Fruit fly (Drosophila melanogaster) whole organism, embryonic: ENCODE results near the gene LPCAT.
A peak's percentile ranks its signal among the peaks of the same experiment; 100 is the strongest.

Experiments used
- CG10209 ChIP-seq: fragments of 200-800 bp; sonication (Bioruptor generic); optimal IDR thresholded peaks from 3 replicates; lab custom pipeline; 2017; ENCODE audit warnings: missing biosample characterization, mild to moderate bottlenecking, missing genetic modification characterization, missing genetic modification reagents
- CG13424 ChIP-seq: fragments of 200-800 bp; sonication (Bioruptor generic); optimal IDR thresholded peaks from 2 replicates; lab custom pipeline; 2019; ENCODE audit warnings: missing biosample characterization, mild to moderate bottlenecking, missing genetic modification characterization, moderate library complexity
- CG15269 ChIP-seq: fragments of 200-800 bp; sonication (Bioruptor generic); optimal IDR thresholded peaks from 2 replicates; lab custom pipeline; 2018; ENCODE audit warnings: missing biosample characterization, mild to moderate bottlenecking, missing genetic modification characterization, moderate library complexity
- CG17361 ChIP-seq: fragments of 200-800 bp; sonication (Bioruptor generic); IDR thresholded peaks from 3 replicates; pipeline ENCODE4 v1.3.6; 2022; ENCODE audit warnings: missing biosample characterization, missing genetic modification characterization
- CG1792 ChIP-seq: fragments of 200-800 bp; sonication (Bioruptor generic); optimal IDR thresholded peaks from 2 replicates; lab custom pipeline; 2016; ENCODE audit warnings: missing biosample characterization, missing genetic modification characterization
- CG18764 ChIP-seq: fragments of 200-800 bp; sonication (Bioruptor generic); optimal IDR thresholded peaks from 3 replicates; lab custom pipeline; 2016; ENCODE audit warnings: missing biosample characterization, missing genetic modification characterization
- CG4328 ChIP-seq: fragments of 200-800 bp; sonication (Bioruptor generic); optimal IDR thresholded peaks from 3 replicates; lab custom pipeline; 2017; ENCODE audit warnings: missing biosample characterization, missing genetic modification reagents, missing genetic modification characterization
- CG6272 ChIP-seq: fragments of 200-800 bp; sonication (Bioruptor generic); IDR thresholded peaks from 2 replicates; pipeline ENCODE4 v1.3.6; 2022; ENCODE audit warnings: missing biosample characterization, missing genetic modification characterization
- CG7556 ChIP-seq: fragments of 200-800 bp; sonication (Bioruptor generic); optimal IDR thresholded peaks from 2 replicates; lab custom pipeline; 2017; ENCODE audit warnings: missing biosample characterization, mild to moderate bottlenecking, missing genetic modification characterization
- CG7963 ChIP-seq: fragments of 200-800 bp; sonication (Bioruptor generic); IDR thresholded peaks from 3 replicates; pipeline ENCODE4 v1.3.6; 2022; ENCODE audit warnings: missing biosample characterization, missing genetic modification characterization; ENCODE audit not compliant: partially characterized antibody
- CrebB ChIP-seq: fragments of 200-800 bp; sonication (Bioruptor generic); optimal IDR thresholded peaks from 3 replicates; lab custom pipeline; 2018; ENCODE audit warnings: missing biosample characterization, mild to moderate bottlenecking, missing genetic modification characterization
- D19B ChIP-seq: fragments of 200-800 bp; sonication (Bioruptor generic); optimal IDR thresholded peaks from 2 replicates; lab custom pipeline; 2017; ENCODE audit warnings: missing biosample characterization, mild to moderate bottlenecking, missing genetic modification characterization
- Dref ChIP-seq: fragments of 200-800 bp; sonication (Bioruptor generic); IDR thresholded peaks from 2 replicates; pipeline ENCODE4 v1.3.6; 2022; ENCODE audit warnings: missing biosample characterization, missing genetic modification characterization
- Drgx ChIP-seq: fragments of 200-800 bp; sonication (Bioruptor generic); IDR thresholded peaks from 2 replicates; pipeline ENCODE4 v1.3.6; 2022; ENCODE audit warnings: missing biosample characterization, missing genetic modification characterization
- GATAe ChIP-seq: fragments of 200-800 bp; sonication (Bioruptor generic); conservative IDR thresholded peaks from 2 replicates; pipeline ENCODE4 v1.3.6; 2022; ENCODE audit warnings: missing biosample characterization, missing genetic modification characterization
- Gug ChIP-seq: fragments of 200-800 bp; sonication (Bioruptor generic); IDR thresholded peaks from 4 replicates; pipeline ENCODE4 v1.3.6; 2022; ENCODE audit warnings: missing biosample characterization, missing genetic modification characterization
- Hr3 ChIP-seq: fragments of 200-800 bp; sonication (Bioruptor generic); optimal IDR thresholded peaks from 3 replicates; lab custom pipeline; 2016; ENCODE audit warnings: missing biosample characterization, missing genetic modification characterization
- Lim3 ChIP-seq: fragments of 200-800 bp; sonication (Bioruptor generic); IDR thresholded peaks from 2 replicates; pipeline ENCODE4 v1.3.6; 2022; ENCODE audit warnings: missing biosample characterization, missing genetic modification characterization
- MESR4 ChIP-seq: fragments of 200-800 bp; sonication (Bioruptor generic); optimal IDR thresholded peaks from 2 replicates; lab custom pipeline; 2018; ENCODE audit warnings: missing biosample characterization, mild to moderate bottlenecking, missing genetic modification characterization, moderate library complexity
- MTF-1 ChIP-seq: fragments of 200-800 bp; sonication (Bioruptor generic); optimal IDR thresholded peaks from 2 replicates; lab custom pipeline; 2018; ENCODE audit warnings: missing biosample characterization, mild to moderate bottlenecking, missing genetic modification characterization, borderline replicate concordance
- Mad ChIP-seq: fragments of 200-800 bp; sonication (Bioruptor generic); optimal IDR thresholded peaks from 2 replicates; lab custom pipeline; 2016; ENCODE audit warnings: missing biosample characterization, missing genetic modification characterization
- Myb ChIP-seq: fragments of 200-800 bp; sonication (Bioruptor generic); optimal IDR thresholded peaks from 2 replicates; lab custom pipeline; 2016; ENCODE audit warnings: missing biosample characterization, missing genetic modification characterization
- NfI ChIP-seq: fragments of 200-800 bp; sonication (Bioruptor generic); optimal IDR thresholded peaks from 3 replicates; lab custom pipeline; 2018; ENCODE audit warnings: missing biosample characterization, mild to moderate bottlenecking, missing genetic modification characterization, moderate library complexity
- Oaz ChIP-seq: fragments of 200-800 bp; sonication (Bioruptor generic); IDR thresholded peaks from 2 replicates; pipeline ENCODE4 v1.3.6; 2022; ENCODE audit warnings: missing biosample characterization, missing genetic modification characterization
- Ravus ChIP-seq: fragments of 200-800 bp; sonication (Bioruptor generic); IDR thresholded peaks from 2 replicates; pipeline ENCODE4 v1.3.6; 2022; ENCODE audit warnings: missing biosample characterization, missing genetic modification characterization
- Rx ChIP-seq: fragments of 200-800 bp; sonication (Bioruptor generic); IDR thresholded peaks from 2 replicates; pipeline ENCODE4 v1.3.6; 2022; ENCODE audit warnings: missing biosample characterization, missing genetic modification characterization
- Ssrp ChIP-seq: fragments of 200-800 bp; sonication (Bioruptor generic); optimal IDR thresholded peaks from 2 replicates; lab custom pipeline; 2018; ENCODE audit warnings: missing biosample characterization, mild to moderate bottlenecking, missing genetic modification characterization, moderate library complexity
- Trl ChIP-seq, 3 experiments: fragments of >200 bp in 2 of 3; fragments of 200-800 bp in 1 of 3; sonication (Bioruptor generic) in 1 of 3; optimal IDR thresholded peaks; 2 replicates in 1 of 3; 3 replicates in 2 of 3; lab custom pipeline; 2016 to 2017; ENCODE audit warnings: missing biosample characterization in 1 of 3, missing genetic modification characterization in 1 of 3
- Usf ChIP-seq: fragments of 200-800 bp; sonication (Bioruptor generic); optimal IDR thresholded peaks from 2 replicates; lab custom pipeline; 2017; ENCODE audit warnings: missing genotype, missing biosample characterization, missing genetic modification characterization
- YL-1 ChIP-seq: fragments of 200-800 bp; sonication (Bioruptor generic); optimal IDR thresholded peaks from 3 replicates; lab custom pipeline; 2017; ENCODE audit warnings: missing biosample characterization, mild to moderate bottlenecking, missing genetic modification characterization
- bcd ChIP-seq: fragments of 200-800 bp; sonication (Bioruptor generic); optimal IDR thresholded peaks from 2 replicates; lab custom pipeline; 2017; ENCODE audit warnings: missing biosample characterization, mild to moderate bottlenecking, missing genetic modification characterization
- bowl ChIP-seq: fragments of 200-800 bp; sonication (Bioruptor generic); IDR thresholded peaks from 2 replicates; pipeline ENCODE4 v1.3.6; 2022; ENCODE audit warnings: missing biosample characterization, missing genetic modification characterization
- br ChIP-seq: fragments of >200 bp; optimal IDR thresholded peaks from 2 replicates; lab custom pipeline; 2017
- cg ChIP-seq: fragments of 200-800 bp; sonication (Bioruptor generic); optimal IDR thresholded peaks from 3 replicates; lab custom pipeline; 2019; ENCODE audit warnings: missing biosample characterization, mild to moderate bottlenecking, missing genetic modification characterization, moderate library complexity
- croc ChIP-seq: fragments of 200-800 bp; sonication (Bioruptor generic); conservative IDR thresholded peaks from 3 replicates; pipeline ENCODE4 v1.3.6; 2022; ENCODE audit warnings: missing biosample characterization, missing genetic modification characterization
- crol ChIP-seq: fragments of 200-800 bp; sonication (Bioruptor generic); IDR thresholded peaks from 2 replicates; pipeline ENCODE4 v1.3.6; 2022; ENCODE audit warnings: missing biosample characterization, missing genetic modification characterization
- da ChIP-seq: fragments of 200-800 bp; sonication (Bioruptor generic); optimal IDR thresholded peaks from 2 replicates; lab custom pipeline; 2016; ENCODE audit warnings: missing biosample characterization, missing genetic modification characterization
- ewg ChIP-seq: fragments of 200-800 bp; sonication (Bioruptor generic); optimal IDR thresholded peaks from 3 replicates; lab custom pipeline; 2017; ENCODE audit warnings: mild to moderate bottlenecking, missing biosample characterization, missing genetic modification reagents, missing genetic modification characterization
- gce ChIP-seq: fragments of 200-800 bp; sonication (Bioruptor generic); IDR thresholded peaks from 3 replicates; pipeline ENCODE4 v1.3.6; 2022; ENCODE audit warnings: missing biosample characterization, missing genetic modification characterization
- jumu ChIP-seq: fragments of 200-800 bp; sonication (Bioruptor generic); optimal IDR thresholded peaks from 3 replicates; lab custom pipeline; 2016; ENCODE audit warnings: missing biosample characterization, missing genetic modification characterization
- kah ChIP-seq: fragments of 200-800 bp; sonication (Bioruptor generic); optimal IDR thresholded peaks from 2 replicates; lab custom pipeline; 2018; ENCODE audit warnings: missing biosample characterization, mild to moderate bottlenecking, missing genetic modification characterization
- luna ChIP-seq: fragments of 200-800 bp; sonication (Bioruptor generic); optimal IDR thresholded peaks from 2 replicates; lab custom pipeline; 2016; ENCODE audit warnings: missing biosample characterization, missing genetic modification characterization
- pum ChIP-seq: fragments of 200-800 bp; sonication (Bioruptor generic); optimal IDR thresholded peaks from 2 replicates; lab custom pipeline; 2016; ENCODE audit warnings: missing biosample characterization, missing genetic modification characterization
- pzg ChIP-seq: fragments of 200-800 bp; sonication (Bioruptor generic); optimal IDR thresholded peaks from 3 replicates; lab custom pipeline; 2018; ENCODE audit warnings: missing biosample characterization, mild to moderate bottlenecking, missing genetic modification characterization, moderate library complexity
- so ChIP-seq: fragments of 200-800 bp; sonication (Bioruptor generic); IDR thresholded peaks from 3 replicates; pipeline ENCODE4 v1.3.6; 2022; ENCODE audit warnings: missing biosample characterization, missing genetic modification characterization
- ttk ChIP-seq: fragments of 200-800 bp; sonication (Bioruptor generic); IDR thresholded peaks from 2 replicates; pipeline ENCODE4 v2.1.2; 2022; ENCODE audit warnings: missing biosample characterization, missing genetic modification characterization
- tx ChIP-seq: fragments of 200-800 bp; sonication (Bioruptor generic); optimal IDR thresholded peaks from 2 replicates; lab custom pipeline; 2016; ENCODE audit warnings: missing biosample characterization, missing genetic modification characterization
- vfl ChIP-seq: fragments of 200-800 bp; sonication (Bioruptor generic); optimal IDR thresholded peaks from 2 replicates; lab custom pipeline; 2016; ENCODE audit warnings: missing biosample characterization, missing genetic modification characterization
- wek ChIP-seq: fragments of 200-800 bp; sonication (Bioruptor generic); optimal IDR thresholded peaks from 3 replicates; lab custom pipeline; 2018; ENCODE audit warnings: missing biosample characterization, mild to moderate bottlenecking, missing genetic modification characterization, moderate library complexity
- zen2 ChIP-seq: fragments of 200-800 bp; sonication (Bioruptor generic); IDR thresholded peaks from 3 replicates; pipeline ENCODE4 v1.3.6; 2022; ENCODE audit warnings: missing biosample characterization, missing genetic modification characterization; ENCODE audit not compliant: partially characterized antibody

LPCAT gene

DNA sequence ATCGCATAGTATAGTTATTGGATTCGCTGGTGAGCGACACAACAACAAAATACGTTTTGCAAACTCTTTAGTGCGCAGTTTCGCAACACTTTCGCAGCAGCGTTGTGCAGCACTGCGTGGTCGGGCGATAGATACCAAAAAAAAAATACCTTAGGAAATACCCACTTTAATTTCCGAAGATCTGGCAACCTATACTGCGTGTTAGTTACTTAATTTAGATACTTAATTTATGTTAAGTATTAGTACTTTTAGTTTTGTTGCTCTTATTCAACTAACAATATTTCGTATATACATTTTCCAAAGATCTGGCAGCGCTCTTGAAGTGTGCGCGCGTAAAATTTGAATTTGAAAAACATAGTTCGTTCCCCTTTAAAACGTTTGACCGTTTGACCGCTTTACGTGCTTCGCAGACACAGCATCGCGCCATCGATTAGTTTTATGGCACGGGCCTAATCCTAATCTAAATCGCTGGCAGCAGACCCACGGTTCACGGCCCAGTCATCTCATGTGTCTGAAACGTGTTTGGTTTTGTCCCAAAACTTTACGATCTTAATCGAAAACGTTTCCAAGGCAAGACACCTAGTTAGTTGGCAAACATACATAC is at the start of gene LPCAT (continued):
- TF ChIP-seq cg (peak; percentile 7), jumu (peak; percentile 78), MESR4 (GFP tag; lab: Kevin White, UChicago) (peak; percentile 25), Hr3 (GFP tag; lab: Kevin White, UChicago) (peak; percentile 69), Dref (GFP tag; lab: Robert Waterston, UW) (peak; percentile 53), bcd (GFP tag; lab: Kevin White, UChicago) (peak; percentile 86), Mad (GFP tag; lab: Kevin White, UChicago) (peak; percentile 39), ewg (GFP tag; lab: Kevin White, UChicago) (peak; percentile 2), croc (peak; percentile 56), zen2 (GFP tag; lab: Robert Waterston, UW) (no peak; the same call in 2 of the 3 replicates), wek (GFP tag; lab: Kevin White, UChicago) (no peak), Myb (GFP tag; lab: Kevin White, UChicago) (peak; percentile 86), Lim3 (GFP tag; lab: Robert Waterston, UW) (no peak), CG7963 (GFP tag; lab: Robert Waterston, UW) (no peak), NfI (GFP tag; lab: Kevin White, UChicago) (peak; percentile 39), CrebB (no peak), CG6272 (peak; percentile 80), CG17361 (GFP tag; lab: Robert Waterston, UW) (peak; percentile 63; the same call in 1 of the 3 replicates), da (GFP tag; lab: Kevin White, UChicago) (peak; percentile 53), Ravus (peak; percentile 5; the same call in 1 of the 2 replicates), GATAe (no peak), CG13424 (tag; lab: Kevin White, UChicago) (peak; percentile 69), Drgx (GFP tag; lab: Robert Waterston, UW) (peak; percentile 55), gce (0 out of 3 replicates have a peak, but pooled peaks have one; percentile 55), bowl (GFP tag; lab: Robert Waterston, UW) (no peak), Usf (peak; percentile 55), CG15269 (tag; lab: Kevin White, UChicago) (peak; percentile 64), tx (peak; percentile 59), MTF-1 (GFP tag; lab: Kevin White, UChicago) (peak; percentile 19), so (GFP tag; lab: Robert Waterston, UW) (no peak; the same call in 2 of the 3 replicates), Oaz (GFP tag; lab: Robert Waterston, UW) (peak; percentile 39; the same call in 1 of the 2 replicates), D19B (peak; percentile 50), Ssrp (tag; lab: Kevin White, UChicago) (no peak), pum (GFP tag; lab: Kevin White, UChicago) (peak; percentile 83), CG7556 (GFP tag; lab: Kevin White, UChicago) (peak; percentile 52), luna (GFP tag; lab: Kevin White, UChicago) (peak; percentile 10), vfl (peak; percentile 52), ttk (GFP tag; lab: Robert Waterston, UW) (peak; percentile 79), br (no peak), YL-1 (GFP tag; lab: Kevin White, UChicago) (peak; percentile 4), crol (GFP tag; lab: Robert Waterston, UW) (no peak), kah (GFP tag; lab: Kevin White, UChicago) (no peak), Rx (GFP tag; lab: Robert Waterston, UW) (peak; percentile 74), CG10209 (GFP tag; lab: Kevin White, UChicago) (peak; percentile 77), CG4328 (peak; percentile 31), CG18764 (GFP tag; lab: Kevin White, UChicago) (peak; percentile 69), pzg (peak; percentile 91), CG1792 (GFP tag; lab: Kevin White, UChicago) (peak; percentile 46), Trl (optimal IDR thresholded peaks at IDR 0.05; lab: Kevin White, UChicago) (no peak), Trl (GFP tag; optimal IDR thresholded peaks at IDR 0.05; lab: Kevin White, UChicago) (peak; percentile 87), Gug (GFP tag; lab: Robert Waterston, UW) (peak; percentile 82)
